Worm (Caenorhabditis elegans): ENCODE data around the gene capa-1.

DNA sequence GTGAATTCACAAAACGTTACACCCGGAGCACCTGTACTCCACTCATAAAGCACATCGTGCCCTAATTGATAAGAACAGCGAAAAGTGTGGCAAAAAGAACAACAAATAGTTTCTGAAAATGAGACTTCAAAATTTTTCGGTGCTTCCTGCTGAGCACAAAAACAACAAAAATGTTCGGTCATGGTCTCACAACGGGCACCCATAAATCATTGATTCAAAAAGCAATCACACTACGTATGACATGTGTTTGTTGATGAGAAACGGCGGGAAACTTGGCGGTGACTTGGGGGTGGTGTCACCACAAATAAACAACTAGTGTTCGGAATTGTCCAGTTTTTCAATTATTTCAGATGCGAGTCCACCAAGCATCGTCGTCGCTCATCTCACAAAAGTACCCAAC, 41.7 kb downstream of the capa-1 start:
- TF ChIP-seq ref-1 (GFP tag; conservative IDR thresholded peaks at IDR 0.05) (no peak), tab-1 (GFP tag; IDR thresholded peaks at IDR 0.05) (no peak), ztf-23 (GFP tag; IDR thresholded peaks at IDR 0.05) (no peak)
